Worm (Caenorhabditis elegans): ENCODE data around the gene T13F3.6.

ce11 chrV:16299834-16300233 lies 28.8 kb upstream of the T13F3.6 start:
- no peak for TF ChIP-seq sem-2 (GFP tag; optimal IDR thresholded peaks at IDR 0.05)
- no peak for TF ChIP-seq unc-62 (GFP tag; optimal IDR thresholded peaks at IDR 0.05)
- no peak for TF ChIP-seq mab-5 (tag; optimal IDR thresholded peaks at IDR 0.05)
- no peak for TF ChIP-seq mep-1 (tag; optimal IDR thresholded peaks at IDR 0.05)
- TF ChIP-seq snpc-4 (tag; optimal IDR thresholded peaks at IDR 0.05) = no peak
- no peak for TF ChIP-seq nhr-2 (tag; optimal IDR thresholded peaks at IDR 0.05)
- no peak for TF ChIP-seq lin-13 (tag; optimal IDR thresholded peaks at IDR 0.05)
- no peak for TF ChIP-seq nhr-76 (tag; optimal IDR thresholded peaks at IDR 0.05)
- no peak for TF ChIP-seq unc-39 (tag; optimal IDR thresholded peaks at IDR 0.05)
- no peak for TF ChIP-seq lsy-2 (tag; optimal IDR thresholded peaks at IDR 0.05)
- no peak for TF ChIP-seq hlh-1 (tag; optimal IDR thresholded peaks at IDR 0.05)
- TF ChIP-seq nhr-12 (tag; optimal IDR thresholded peaks at IDR 0.05) = no peak
